Worm (Caenorhabditis elegans): ENCODE data around the gene cor-1.

cor-1 gene

DNA sequence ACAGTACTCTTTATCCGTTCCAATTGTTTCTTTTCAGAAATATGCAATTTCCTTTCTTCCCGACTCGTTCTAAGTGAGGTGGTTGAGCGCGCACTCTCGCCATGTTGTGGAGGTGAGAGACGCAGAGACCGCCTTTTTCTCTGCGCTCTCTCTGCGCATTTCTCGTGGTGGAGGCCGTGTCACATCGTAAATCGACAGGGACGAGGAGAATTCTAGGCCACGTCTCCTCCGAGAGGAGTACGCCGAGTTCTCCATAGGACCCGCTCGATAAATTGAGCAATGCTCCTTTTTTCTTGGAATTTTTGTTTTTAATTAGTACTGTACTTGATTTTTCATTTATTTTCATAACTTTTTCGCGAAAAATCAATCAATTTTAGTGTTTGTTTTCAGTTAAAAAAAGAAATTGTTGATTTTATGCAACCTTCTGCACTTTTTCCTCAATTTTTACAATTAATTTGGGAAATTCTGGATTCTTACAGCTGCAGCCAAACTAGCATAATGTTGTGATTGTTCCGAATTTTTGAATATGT lies 21.9 kb downstream of the cor-1 start, which contains the start of gene cnk-1 (continued):
- peak; percentile 99 for TF ChIP-seq Y53G8AR.9 (GFP tag; conservative IDR thresholded peaks at IDR 0.05)
- TF ChIP-seq snpc-4 (GFP tag; optimal IDR thresholded peaks at IDR 0.05), result no peak
- TF ChIP-seq snpc-4 (tag; optimal IDR thresholded peaks at IDR 0.05), result peak in 2 of 4 experiments; percentile 56 to 76
- peak; percentile 91 for TF ChIP-seq nfya-2 (GFP tag; IDR thresholded peaks at IDR 0.05)
- no peak for TF ChIP-seq ztf-22 (GFP tag; optimal IDR thresholded peaks at IDR 0.05)
- peak; percentile 91 for TF ChIP-seq ztf-18 (tag; optimal IDR thresholded peaks at IDR 0.05)
- TF ChIP-seq mxl-1 (tag; optimal IDR thresholded peaks at IDR 0.05), result no peak
- no peak for TF ChIP-seq nhr-179 (tag; optimal IDR thresholded peaks at IDR 0.05)
- peak; percentile 7 for TF ChIP-seq T07F8.4 (tag; optimal IDR thresholded peaks at IDR 0.05)
- TF ChIP-seq snpc-1.3 (tag; optimal IDR thresholded peaks at IDR 0.05; ENCODE audit: insufficient read depth), result no peak
- TF ChIP-seq rcor-1 (GFP tag; IDR thresholded peaks at IDR 0.05), result peak; percentile 97
- TF ChIP-seq unc-130 (GFP tag; optimal IDR thresholded peaks at IDR 0.05), result peak; percentile 91
- peak; percentile 84 for TF ChIP-seq B0336.3 (GFP tag; IDR thresholded peaks at IDR 0.05)
- TF ChIP-seq snpc-1.1 (tag; optimal IDR thresholded peaks at IDR 0.05; ENCODE audit: insufficient read depth), result no peak
- TF ChIP-seq sptf-2 (GFP tag; optimal IDR thresholded peaks at IDR 0.05), result no peak
- TF ChIP-seq repo-1 (tag; optimal IDR thresholded peaks at IDR 0.05), result peak; percentile 60
- peak; percentile 86 for TF ChIP-seq Y79H2A.3 (GFP tag; conservative IDR thresholded peaks at IDR 0.05)
- peak; percentile 67 for TF ChIP-seq tbp1 (GFP tag; optimal IDR thresholded peaks at IDR 0.05)
- peak; percentile 73; the same call in 1 of the 2 replicates for TF ChIP-seq ceh-40 (GFP tag; IDR thresholded peaks at IDR 0.05)
- TF ChIP-seq F57A8.1 (GFP tag; optimal IDR thresholded peaks at IDR 0.05), result no peak
- TF ChIP-seq mes-4 (tag; optimal IDR thresholded peaks at IDR 0.05), result no peak
- peak; percentile 80 for TF ChIP-seq attf-3 (GFP tag; conservative IDR thresholded peaks at IDR 0.05)
- TF ChIP-seq K12H6.12 (tag; optimal IDR thresholded peaks at IDR 0.05), result peak; percentile 77
- peak; percentile 68 for TF ChIP-seq lsl-1 (GFP tag; optimal IDR thresholded peaks at IDR 0.05)
- TF ChIP-seq nfya-1 (tag; optimal IDR thresholded peaks at IDR 0.05; ENCODE audit: borderline replicate concordance, insufficient read depth), result no peak
- peak; percentile 99 for TF ChIP-seq dox-1 (GFP tag; IDR thresholded peaks at IDR 0.05)
- TF ChIP-seq F23B12.7 (tag; optimal IDR thresholded peaks at IDR 0.05; ENCODE audit: insufficient read depth), result no peak
- no peak for TF ChIP-seq ztf-3 (GFP tag; optimal IDR thresholded peaks at IDR 0.05)
- peak; percentile 98 for TF ChIP-seq lir-1 (GFP tag; conservative IDR thresholded peaks at IDR 0.05)
- TF ChIP-seq ztf-6 (GFP tag; IDR thresholded peaks at IDR 0.05), result peak; percentile 88
- peak; percentile 63 for TF ChIP-seq madf-10 (tag; optimal IDR thresholded peaks at IDR 0.05)
- peak; percentile 91 for TF ChIP-seq C06A6.2 (GFP tag; conservative IDR thresholded peaks at IDR 0.05)
- peak; percentile 80 for TF ChIP-seq lin-40 (tag; optimal IDR thresholded peaks at IDR 0.05)
- TF ChIP-seq tbx-9 (tag; optimal IDR thresholded peaks at IDR 0.05; ENCODE audit: borderline replicate concordance), result no peak
- TF ChIP-seq nhr-80 (tag; optimal IDR thresholded peaks at IDR 0.05), result peak; percentile 50
- TF ChIP-seq him-1 (tag; optimal IDR thresholded peaks at IDR 0.05), result peak; percentile 54
- peak; percentile 84 for TF ChIP-seq lin-26 (GFP tag; IDR thresholded peaks at IDR 0.05)
- peak; percentile 96 for TF ChIP-seq lag-1 (GFP tag; IDR thresholded peaks at IDR 0.05)
- TF ChIP-seq zfh-2 (GFP tag; conservative IDR thresholded peaks at IDR 0.05), result peak; percentile 81
- TF ChIP-seq egl-44 (GFP tag; IDR thresholded peaks at IDR 0.05), result peak; percentile 91
- peak; percentile 98 for TF ChIP-seq hmg-1.2 (GFP tag; IDR thresholded peaks at IDR 0.05)
- TF ChIP-seq zim-3 (tag; optimal IDR thresholded peaks at IDR 0.05), result peak; percentile 76
- peak; percentile 97 for TF ChIP-seq bed-2 (GFP tag; IDR thresholded peaks at IDR 0.05)
- peak; percentile 26 for TF ChIP-seq gei-17 (GFP tag; optimal IDR thresholded peaks at IDR 0.05)
- TF ChIP-seq ekl-4 (GFP tag; IDR thresholded peaks at IDR 0.05), result peak; percentile 98
- TF ChIP-seq nhr-120 (GFP tag; IDR thresholded peaks at IDR 0.05), result peak; percentile 94; the same call in 1 of the 2 replicates
- TF ChIP-seq rpc-1 (optimal IDR thresholded peaks at IDR 0.05), result no peak
- no peak for TF ChIP-seq rpc-1 (tag; optimal IDR thresholded peaks at IDR 0.05)
- peak; percentile 83 for TF ChIP-seq athp-1 (tag; optimal IDR thresholded peaks at IDR 0.05)
